Fruit fly (Drosophila melanogaster) whole organism, embryonic: ENCODE results near the gene robo3.
A peak's percentile ranks its signal among the peaks of the same experiment; 100 is the strongest.

Experiments used
- ATbp ChIP-seq: fragments of 200-800 bp; sonication (Bioruptor generic); optimal IDR thresholded peaks from 2 replicates; lab custom pipeline; 2017; ENCODE audit warnings: missing biosample characterization, mild to moderate bottlenecking, missing genetic modification characterization, missing genetic modification reagents
- Antp ChIP-seq: fragments of 200-800 bp; sonication (Bioruptor generic); optimal IDR thresholded peaks from 3 replicates; lab custom pipeline; 2016; ENCODE audit warnings: missing biosample characterization, missing genetic modification characterization
- Atf-2 ChIP-seq: fragments of 200-800 bp; sonication (Bioruptor generic); optimal IDR thresholded peaks from 2 replicates; lab custom pipeline; 2016; ENCODE audit warnings: missing biosample characterization, missing genetic modification characterization
- B-H1 ChIP-seq: fragments of 200-800 bp; sonication (Bioruptor generic); IDR thresholded peaks from 3 replicates; pipeline ENCODE4 v1.3.6; 2022; ENCODE audit warnings: missing biosample characterization, missing genetic modification characterization
- BEAF-32 ChIP-seq: fragments of 200-800 bp; sonication (Bioruptor generic); optimal IDR thresholded peaks from 3 replicates; lab custom pipeline; 2017; ENCODE audit warnings: missing biosample characterization, missing genetic modification characterization, mild to moderate bottlenecking, moderate library complexity, missing genetic modification reagents
- Blimp-1 ChIP-seq: fragments of 200-800 bp; sonication (Bioruptor generic); optimal IDR thresholded peaks from 3 replicates; lab custom pipeline; 2018; ENCODE audit warnings: missing biosample characterization, missing genetic modification characterization, mild to moderate bottlenecking, moderate library complexity, missing genetic modification reagents
- Bteb2 ChIP-seq: fragments of 200-800 bp; sonication (Bioruptor generic); optimal IDR thresholded peaks from 2 replicates; lab custom pipeline; 2016; ENCODE audit warnings: missing biosample characterization, missing genetic modification characterization
- CG10654 ChIP-seq: fragments of 200-800 bp; sonication (Bioruptor generic); optimal IDR thresholded peaks from 2 replicates; lab custom pipeline; 2016; ENCODE audit warnings: missing biosample characterization, missing genetic modification characterization
- CG10959 ChIP-seq: fragments of 200-800 bp; sonication (Bioruptor generic); IDR thresholded peaks from 2 replicates; pipeline ENCODE4 v1.3.6; 2022; ENCODE audit warnings: missing biosample characterization, missing genetic modification characterization
- CG13424 ChIP-seq: fragments of 200-800 bp; sonication (Bioruptor generic); optimal IDR thresholded peaks from 2 replicates; lab custom pipeline; 2019; ENCODE audit warnings: missing biosample characterization, mild to moderate bottlenecking, missing genetic modification characterization, moderate library complexity
- CG13775 ChIP-seq: fragments of 200-800 bp; sonication (Bioruptor generic); optimal IDR thresholded peaks from 3 replicates; lab custom pipeline; 2017; ENCODE audit warnings: missing biosample characterization, mild to moderate bottlenecking, missing genetic modification characterization
- CG14014 ChIP-seq: fragments of 200-800 bp; sonication (Bioruptor generic); IDR thresholded peaks from 2 replicates; pipeline ENCODE4 v1.3.6; 2022; ENCODE audit warnings: missing biosample characterization, missing genetic modification characterization
- CG14441 ChIP-seq: fragments of 200-800 bp; sonication (Bioruptor generic); IDR thresholded peaks from 2 replicates; pipeline ENCODE4 v1.3.6; 2022; ENCODE audit warnings: missing biosample characterization, missing genetic modification characterization
- CG17361 ChIP-seq: fragments of 200-800 bp; sonication (Bioruptor generic); IDR thresholded peaks from 3 replicates; pipeline ENCODE4 v1.3.6; 2022; ENCODE audit warnings: missing biosample characterization, missing genetic modification characterization
- CG2678 ChIP-seq: fragments of 200-800 bp; sonication (Bioruptor generic); optimal IDR thresholded peaks from 3 replicates; lab custom pipeline; 2019; ENCODE audit warnings: missing biosample characterization, mild to moderate bottlenecking, missing genetic modification characterization, moderate library complexity
- CG30403 ChIP-seq: fragments of 200-800 bp; sonication (Bioruptor generic); optimal IDR thresholded peaks from 3 replicates; lab custom pipeline; 2016; ENCODE audit warnings: missing biosample characterization, missing genetic modification characterization
- CG31365 ChIP-seq: fragments of 200-800 bp; sonication (Bioruptor generic); optimal IDR thresholded peaks from 2 replicates; lab custom pipeline; 2018; ENCODE audit warnings: missing biosample characterization, mild to moderate bottlenecking, missing genetic modification characterization
- CG32772 ChIP-seq: fragments of 200-800 bp; sonication (Bioruptor generic); IDR thresholded peaks from 2 replicates; pipeline ENCODE4 v1.3.6; 2022; ENCODE audit warnings: missing biosample characterization, missing genetic modification characterization
- CG4424 ChIP-seq: fragments of 200-800 bp; sonication (Bioruptor generic); optimal IDR thresholded peaks from 3 replicates; lab custom pipeline; 2016; ENCODE audit warnings: missing biosample characterization, missing genetic modification characterization
- CG6689 ChIP-seq: fragments of 200-800 bp; sonication (Bioruptor generic); IDR thresholded peaks from 2 replicates; pipeline ENCODE4 v1.3.6; 2022; ENCODE audit warnings: missing biosample characterization, missing genetic modification characterization
- CG6765 ChIP-seq: fragments of 200-800 bp; sonication (Bioruptor generic); optimal IDR thresholded peaks from 3 replicates; lab custom pipeline; 2017; ENCODE audit warnings: missing biosample characterization, mild to moderate bottlenecking, missing genetic modification characterization
- CG7357 ChIP-seq: fragments of 200-800 bp; sonication (Bioruptor generic); IDR thresholded peaks from 3 replicates; pipeline ENCODE4 v1.3.6; 2022; ENCODE audit warnings: missing biosample characterization, missing genetic modification characterization
- CG9609 ChIP-seq: fragments of 200-800 bp; sonication (Bioruptor generic); optimal IDR thresholded peaks from 3 replicates; lab custom pipeline; 2016; ENCODE audit warnings: missing biosample characterization, missing genetic modification characterization
- Dek ChIP-seq: fragments of 200-800 bp; sonication (Bioruptor generic); optimal IDR thresholded peaks from 3 replicates; lab custom pipeline; 2019; ENCODE audit warnings: missing biosample characterization, mild to moderate bottlenecking, missing genetic modification characterization, moderate library complexity
- HLHmδ ChIP-seq: fragments of 200-800 bp; sonication (Bioruptor generic); optimal IDR thresholded peaks from 2 replicates; lab custom pipeline; 2018; ENCODE audit warnings: missing biosample characterization, mild to moderate bottlenecking, missing genetic modification characterization, moderate library complexity
- Hr51 ChIP-seq, 2 experiments: fragments of 200-800 bp; sonication (Bioruptor generic); optimal IDR thresholded peaks; 2 replicates in 1 of 2; 3 replicates in 1 of 2; lab custom pipeline; 2016 to 2018; ENCODE audit warnings: missing biosample characterization in 2 of 2, missing genetic modification characterization in 2 of 2, mild to moderate bottlenecking in 1 of 2, moderate library complexity in 1 of 2
- MESR4 ChIP-seq: fragments of 200-800 bp; sonication (Bioruptor generic); optimal IDR thresholded peaks from 2 replicates; lab custom pipeline; 2018; ENCODE audit warnings: missing biosample characterization, mild to moderate bottlenecking, missing genetic modification characterization, moderate library complexity
- Mes4 ChIP-seq: fragments of 200-800 bp; sonication (Bioruptor generic); optimal IDR thresholded peaks from 2 replicates; lab custom pipeline; 2016; ENCODE audit warnings: missing biosample characterization, missing genetic modification characterization
- Sox102F ChIP-seq: fragments of 200-800 bp; sonication (Bioruptor generic); optimal IDR thresholded peaks from 2 replicates; lab custom pipeline; 2018; ENCODE audit warnings: missing biosample characterization, mild to moderate bottlenecking, missing genetic modification characterization, moderate library complexity
- Trl ChIP-seq, 3 experiments: fragments of >200 bp in 2 of 3; fragments of 200-800 bp in 1 of 3; sonication (Bioruptor generic) in 1 of 3; optimal IDR thresholded peaks; 2 replicates in 1 of 3; 3 replicates in 2 of 3; lab custom pipeline; 2016 to 2017; ENCODE audit warnings: missing biosample characterization in 1 of 3, missing genetic modification characterization in 1 of 3
- Xbp1 ChIP-seq: fragments of 200-800 bp; sonication (Bioruptor generic); optimal IDR thresholded peaks from 3 replicates; lab custom pipeline; 2016; ENCODE audit warnings: missing biosample characterization, mild to moderate bottlenecking, missing genetic modification characterization
- Xrp1 ChIP-seq: fragments of 200-800 bp; sonication (Bioruptor generic); IDR thresholded peaks from 2 replicates; pipeline ENCODE4 v1.3.6; 2022; ENCODE audit warnings: missing biosample characterization, missing genetic modification characterization
- abd-A ChIP-seq: fragments of 200-800 bp; sonication (Bioruptor generic); optimal IDR thresholded peaks from 3 replicates; lab custom pipeline; 2019; ENCODE audit warnings: missing biosample characterization, mild to moderate bottlenecking, missing genetic modification characterization, moderate library complexity
- al ChIP-seq: fragments of 200-800 bp; sonication (Bioruptor generic); IDR thresholded peaks from 2 replicates; pipeline ENCODE4 v1.3.6; 2022; ENCODE audit warnings: missing biosample characterization, missing genetic modification characterization
- bigmax ChIP-seq: fragments of 200-800 bp; sonication (Bioruptor generic); optimal IDR thresholded peaks from 2 replicates; lab custom pipeline; 2018; ENCODE audit warnings: missing biosample characterization, mild to moderate bottlenecking, missing genetic modification characterization
- emc ChIP-seq: fragments of 200-800 bp; sonication (Bioruptor generic); optimal IDR thresholded peaks from 2 replicates; lab custom pipeline; 2016; ENCODE audit warnings: missing biosample characterization, missing genetic modification characterization
- esg ChIP-seq: fragments of 200-800 bp; sonication (Bioruptor generic); conservative IDR thresholded peaks from 2 replicates; pipeline ENCODE4 v1.3.6; 2022; ENCODE audit warnings: missing biosample characterization, missing genetic modification characterization
- eve ChIP-seq, 2 experiments: fragments of >200 bp; optimal IDR thresholded peaks; 2 replicates each; lab custom pipeline; 2017; ENCODE audit warnings: missing biosample characterization in 2 of 2, missing genetic modification characterization in 2 of 2
- hb ChIP-seq: fragments of 200-800 bp; sonication (Bioruptor generic); IDR thresholded peaks from 3 replicates; pipeline ENCODE4 v1.3.6; 2022; ENCODE audit warnings: missing biosample characterization, missing genetic modification characterization; ENCODE audit not compliant: partially characterized antibody
- hkb ChIP-seq, 2 experiments: fragments of 200-800 bp in 1 of 2; fragments of >200 bp in 1 of 2; sonication (Bioruptor generic) in 1 of 2; IDR thresholded peaks in 1 of 2; optimal IDR thresholded peaks in 1 of 2; 2 replicates each; pipeline versions ENCODE4 v1.3.6 to Lab custom; 2017 to 2022; ENCODE audit warnings: missing biosample characterization in 1 of 2, missing genetic modification characterization in 1 of 2
- ken ChIP-seq: fragments of 200-800 bp; sonication (Bioruptor generic); IDR thresholded peaks from 3 replicates; pipeline ENCODE4 v1.3.6; 2022; ENCODE audit warnings: missing biosample characterization, missing genetic modification characterization
- nau ChIP-seq: fragments of 200-800 bp; sonication (Bioruptor generic); optimal IDR thresholded peaks from 3 replicates; lab custom pipeline; 2017; ENCODE audit warnings: missing biosample characterization, mild to moderate bottlenecking, missing genetic modification characterization, missing genetic modification reagents
- phol ChIP-seq: fragments of 200-800 bp; sonication (Bioruptor generic); optimal IDR thresholded peaks from 3 replicates; lab custom pipeline; 2018; ENCODE audit warnings: missing biosample characterization, mild to moderate bottlenecking, missing genetic modification characterization, moderate library complexity
- row ChIP-seq: fragments of 200-800 bp; sonication (Bioruptor generic); IDR thresholded peaks from 3 replicates; pipeline ENCODE4 v1.3.6; 2022; ENCODE audit warnings: missing biosample characterization, missing genetic modification characterization
- sob ChIP-seq: fragments of 200-800 bp; sonication (Bioruptor generic); IDR thresholded peaks from 2 replicates; pipeline ENCODE4 v1.3.6; 2022; ENCODE audit warnings: missing biosample characterization, missing genetic modification characterization
- tio ChIP-seq: fragments of 200-800 bp; sonication (Bioruptor generic); optimal IDR thresholded peaks from 2 replicates; lab custom pipeline; 2017; ENCODE audit warnings: missing biosample characterization, missing genetic modification characterization, inconsistent platforms
- trem ChIP-seq: fragments of 200-800 bp; optimal IDR thresholded peaks from 3 replicates; lab custom pipeline; 2019; ENCODE audit warnings: missing biosample characterization, mild to moderate bottlenecking, missing genetic modification characterization, moderate library complexity
- vfl ChIP-seq: fragments of 200-800 bp; sonication (Bioruptor generic); optimal IDR thresholded peaks from 2 replicates; lab custom pipeline; 2016; ENCODE audit warnings: missing biosample characterization, missing genetic modification characterization

robo3 gene

dm6 chr2L:1213587-1213986 lies 42.6 kb upstream of the robo3 start (continued):
- TF ChIP-seq CG6689 (GFP tag; lab: Robert Waterston, UW) (peak; percentile 28; the same call in 1 of the 2 replicates), phol (tag; lab: Kevin White, UChicago) (peak; percentile 27), Xrp1 (0 out of 2 replicates have a peak, but pooled peaks have one; percentile 15), ken (GFP tag; lab: Robert Waterston, UW) (peak; percentile 30; the same call in 1 of the 3 replicates), Atf-2 (GFP tag; lab: Kevin White, UChicago) (peak; percentile 6), CG13424 (tag; lab: Kevin White, UChicago) (peak; percentile 24), hkb (optimal IDR thresholded peaks at IDR 0.05; lab: Kevin White, UChicago) (no peak), hkb (GFP tag; IDR thresholded peaks at IDR 0.05; lab: Robert Waterston, UW) (peak; percentile 15; the same call in 1 of the 2 replicates), CG7357 (GFP tag; lab: Robert Waterston, UW) (no peak), ATbp (GFP tag; lab: Kevin White, UChicago) (peak; percentile 44), Hr51 (GFP tag; optimal IDR thresholded peaks at IDR 0.05; lab: Kevin White, UChicago) (peak in 1 of 2 experiments; percentile 12), CG32772 (no peak), Antp (GFP tag; lab: Kevin White, UChicago) (peak; percentile 24), esg (GFP tag; lab: Robert Waterston, UW) (0 out of 2 replicates have a peak, but pooled peaks have one; percentile 23), eve (GFP tag; optimal IDR thresholded peaks at IDR 0.05; lab: Kevin White, UChicago) (peak in 1 of 2 experiments; percentile 56), Sox102F (GFP tag; lab: Kevin White, UChicago) (peak; percentile 52), CG4424 (GFP tag; lab: Kevin White, UChicago) (peak; percentile 16), row (GFP tag; lab: Robert Waterston, UW) (peak; percentile 35; the same call in 1 of the 3 replicates), tio (GFP tag; lab: Kevin White, UChicago) (peak; percentile 13), CG30403 (GFP tag; lab: Kevin White, UChicago) (peak; percentile 8), CG9609 (GFP tag; lab: Kevin White, UChicago) (no peak), Xbp1 (GFP tag; lab: Kevin White, UChicago) (peak; percentile 40)

- TF ChIP-seq CG10654 (GFP tag; lab: Kevin White, UChicago) (peak; percentile 23), Dek (no peak), nau (no peak), CG2678 (tag; lab: Kevin White, UChicago) (peak; percentile 61), vfl (GFP tag; lab: Kevin White, UChicago) (no peak), CG31365 (tag; lab: Kevin White, UChicago) (no peak), HLHmδ (GFP tag; lab: Kevin White, UChicago) (no peak), CG13424 (tag; lab: Kevin White, UChicago) (peak; percentile 37), BEAF-32 (no peak), CG10959 (GFP tag; lab: Robert Waterston, UW) (0 out of 2 replicates have a peak, but pooled peaks have one; percentile 9), CG6765 (no peak), CG13775 (GFP tag; lab: Kevin White, UChicago) (no peak), MESR4 (GFP tag; lab: Kevin White, UChicago) (no peak), Bteb2 (no peak), CG17361 (GFP tag; lab: Robert Waterston, UW) (no peak), bigmax (no peak), Antp (GFP tag; lab: Kevin White, UChicago) (no peak), B-H1 (GFP tag; lab: Robert Waterston, UW) (peak; percentile 57), trem (tag; lab: Kevin White, UChicago) (no peak), CG14014 (GFP tag; lab: Robert Waterston, UW) (0 out of 2 replicates have a peak, but pooled peaks have one; percentile 13), CG14441 (GFP tag; lab: Robert Waterston, UW) (peak; percentile 58), Trl (optimal IDR thresholded peaks at IDR 0.05; lab: Kevin White, UChicago) (no peak), Trl (GFP tag; optimal IDR thresholded peaks at IDR 0.05; lab: Kevin White, UChicago) (no peak), Mes4 (no peak), emc (GFP tag; lab: Kevin White, UChicago) (no peak), abd-A (no peak), hb (no peak), sob (GFP tag; lab: Robert Waterston, UW) (peak; percentile 44; the same call in 1 of the 2 replicates), Blimp-1 (GFP tag; lab: Kevin White, UChicago) (peak; percentile 53), CG6689 (GFP tag; lab: Robert Waterston, UW) (peak; percentile 62), al (GFP tag; lab: Robert Waterston, UW) (0 out of 2 replicates have a peak, but pooled peaks have one; percentile 20)
Measured at dm6 chr2L:1214465-1214864, 41.8 kb upstream of the robo3 start.
